Worm (Caenorhabditis elegans): Measurements from ENCODE around the gene F32A5.4.

Gene F32A5.4

ce11 chrII:7183493-7184272 lies 45.3 kb upstream of the F32A5.4 start, which contains the start of gene pdl-1 (continued):
- TF ChIP-seq jun-1 (tag; optimal IDR thresholded peaks at IDR 0.05) (peak; percentile 15), nhr-25 (tag; optimal IDR thresholded peaks at IDR 0.05) (no peak), zag-1 (tag; optimal IDR thresholded peaks at IDR 0.05) (no peak), eor-1 (tag; optimal IDR thresholded peaks at IDR 0.05) (no peak), nfya-1 (tag; optimal IDR thresholded peaks at IDR 0.05; ENCODE audit: insufficient read depth) (peak; percentile 68), ceh-28 (tag; optimal IDR thresholded peaks at IDR 0.05) (no peak), ceh-82 (tag; optimal IDR thresholded peaks at IDR 0.05) (peak; percentile 59), unc-62 (GFP tag; optimal IDR thresholded peaks at IDR 0.05) (no peak)

- no peak for TF ChIP-seq nhr-43 (tag; optimal IDR thresholded peaks at IDR 0.05; ENCODE audit: poor library complexity, severe bottlenecking)
These were observed 42.8 kb upstream of the F32A5.4 start for ce11 chrII:7186117-7186516.

- TF ChIP-seq elt-2 (tag; optimal IDR thresholded peaks at IDR 0.05) (no peak), fos-1 (tag; optimal IDR thresholded peaks at IDR 0.05) (no peak), jun-1 (tag; optimal IDR thresholded peaks at IDR 0.05) (no peak), sea-2 (GFP tag; optimal IDR thresholded peaks at IDR 0.05) (no peak), daf-12 (tag; optimal IDR thresholded peaks at IDR 0.05) (no peak), pha-4 (tag; optimal IDR thresholded peaks at IDR 0.05) (no peak), nhr-28 (tag; optimal IDR thresholded peaks at IDR 0.05) (no peak), nhr-23 (tag; optimal IDR thresholded peaks at IDR 0.05) (no peak), nhr-12 (tag; optimal IDR thresholded peaks at IDR 0.05) (no peak), unc-62 (GFP tag; optimal IDR thresholded peaks at IDR 0.05) (no peak), nhr-25 (tag; optimal IDR thresholded peaks at IDR 0.05) (no peak), R02D3.7 (tag; optimal IDR thresholded peaks at IDR 0.05) (no peak), ama-1 (optimal IDR thresholded peaks at IDR 0.05) (no peak)
These were observed 41.8 kb upstream of the F32A5.4 start, which contains the start of gene C27H5.6 for ce11 chrII:7187110-7187509. TSS of gene C27H5.6 (minus strand) at chrII:7187210.

ce11 chrII:7189120-7189519 lies 39.8 kb upstream of the F32A5.4 start, which contains the start of gene E04F6.4:
TSS of gene E04F6.4 (plus strand) at chrII:7189420.
- TF ChIP-seq mml-1 (tag; optimal IDR thresholded peaks at IDR 0.05) = no peak
- no peak for TF ChIP-seq nhr-237 (tag; optimal IDR thresholded peaks at IDR 0.05)
- no peak for TF ChIP-seq aly-2 (tag; optimal IDR thresholded peaks at IDR 0.05)
- TF ChIP-seq nhr-23 (tag; optimal IDR thresholded peaks at IDR 0.05) = no peak
- no peak for TF ChIP-seq unc-62 (GFP tag; optimal IDR thresholded peaks at IDR 0.05)
- no peak for TF ChIP-seq nhr-43 (tag; optimal IDR thresholded peaks at IDR 0.05; ENCODE audit: poor library complexity, severe bottlenecking)
- no peak for TF ChIP-seq mdl-1 (tag; optimal IDR thresholded peaks at IDR 0.05)
- no peak for TF ChIP-seq tbx-2 (tag; optimal IDR thresholded peaks at IDR 0.05)
- TF ChIP-seq hmg-11 (tag; optimal IDR thresholded peaks at IDR 0.05) = no peak
- no peak for TF ChIP-seq fkh-2 (tag; optimal IDR thresholded peaks at IDR 0.05)

- TF ChIP-seq nhr-28 (tag; optimal IDR thresholded peaks at IDR 0.05) = no peak
- TF ChIP-seq jun-1 (tag; optimal IDR thresholded peaks at IDR 0.05) = no peak
- no peak for TF ChIP-seq unc-62 (GFP tag; optimal IDR thresholded peaks at IDR 0.05)
- no peak for TF ChIP-seq zag-1 (tag; optimal IDR thresholded peaks at IDR 0.05)
- TF ChIP-seq ama-1 (optimal IDR thresholded peaks at IDR 0.05) = no peak
- TF ChIP-seq snpc-4 (tag; optimal IDR thresholded peaks at IDR 0.05) = no peak
- TF ChIP-seq daf-12 (tag; optimal IDR thresholded peaks at IDR 0.05) = no peak
- TF ChIP-seq skn-1 (tag; optimal IDR thresholded peaks at IDR 0.05) = no peak
- no peak for TF ChIP-seq nhr-76 (tag; optimal IDR thresholded peaks at IDR 0.05)
- no peak for TF ChIP-seq egl-5 (tag; optimal IDR thresholded peaks at IDR 0.05)
- TF ChIP-seq fkh-2 (tag; optimal IDR thresholded peaks at IDR 0.05) = no peak
- no peak for TF ChIP-seq egl-27 (tag; optimal IDR thresholded peaks at IDR 0.05)
- no peak for TF ChIP-seq R02D3.7 (tag; optimal IDR thresholded peaks at IDR 0.05)
- no peak for TF ChIP-seq pqm-1 (tag; optimal IDR thresholded peaks at IDR 0.05)
- TF ChIP-seq ztf-4 (tag; optimal IDR thresholded peaks at IDR 0.05) = no peak
- no peak for TF ChIP-seq pha-4 (tag; optimal IDR thresholded peaks at IDR 0.05)
- no peak for TF ChIP-seq nhr-23 (tag; optimal IDR thresholded peaks at IDR 0.05)
These were observed 33.4 kb upstream of the F32A5.4 start, which contains the start of gene acdh-12 for ce11 chrII:7195541-7195940. TSS of gene acdh-12 (minus strand) at chrII:7195641.
